Worm (Caenorhabditis elegans) whole organism, young adult: ENCODE measurements around the gene arrd-12.
"Not testable (repeated sequence)": the region's sequence is repeated elsewhere in the genome, so short reads cannot be mapped to it uniquely, and the experiment has no call there.

Source experiments
- F57A8.1 ChIP-seq: fragments of 200-800 bp; sonication (Bioruptor generic); optimal IDR thresholded peaks from 2 replicates; lab custom pipeline; 2018; ENCODE audit warnings: mild to moderate bottlenecking, missing genetic modification characterization, moderate library complexity, missing compliant biosample characterization
- T07F8.4 ChIP-seq: sonication (generic microtip); optimal IDR thresholded peaks from 2 replicates; lab custom pipeline; 2016; ENCODE audit warnings: mild to moderate bottlenecking, missing genetic modification characterization, moderate library complexity, missing compliant biosample characterization
- ama-1 ChIP-seq, 3 experiments: fragments of 150-350 bp in 1 of 3; sonication (generic microtip) in 2 of 3; optimal IDR thresholded peaks; 2 replicates each; lab custom pipeline; 2014 to 2018; ENCODE audit warnings: missing biosample characterization in 2 of 3, missing genetic modification characterization in 2 of 3, missing genetic modification reagents in 2 of 3
- attf-5 ChIP-seq: fragments of 200-800 bp; sonication (Bioruptor generic); optimal IDR thresholded peaks from 2 replicates; lab custom pipeline; 2018; ENCODE audit warnings: mild to moderate bottlenecking, missing genetic modification characterization, missing compliant biosample characterization
- him-1 ChIP-seq: sonication (generic microtip); optimal IDR thresholded peaks from 2 replicates; lab custom pipeline; 2016; ENCODE audit warnings: missing genotype, missing genetic modification reagents, missing genetic modification characterization, missing compliant biosample characterization
- let-526 ChIP-seq: fragments of 200-800 bp; sonication (Bioruptor generic); IDR thresholded peaks from 2 replicates; pipeline ENCODE4 v1.3.6; 2022; ENCODE audit warnings: missing genetic modification reagents, missing genetic modification characterization, missing compliant biosample characterization
- lin-26 ChIP-seq: fragments of 200-800 bp; sonication (Bioruptor generic); IDR thresholded peaks from 2 replicates; pipeline ENCODE4 v1.3.6; 2022; ENCODE audit warnings: missing genetic modification reagents, missing genetic modification characterization, missing compliant biosample characterization
- lin-35 ChIP-seq, 3 experiments: fragments of 150-350 bp in 2 of 3; sonication (generic microtip) in 1 of 3; optimal IDR thresholded peaks; 2 replicates each; lab custom pipeline; 2014 to 2018; ENCODE audit warnings: missing biosample characterization in 3 of 3, missing genetic modification characterization in 3 of 3, missing genetic modification reagents in 3 of 3
- pbrm-1 ChIP-seq: fragments of 200-800 bp; sonication (Bioruptor generic); IDR thresholded peaks from 2 replicates; pipeline ENCODE4 v1.3.6; 2022; ENCODE audit warnings: missing genetic modification reagents, missing genetic modification characterization, missing compliant biosample characterization
- pha-4 ChIP-seq: fragments of 150-350 bp; sonication (generic microtip); optimal IDR thresholded peaks from 2 replicates; lab custom pipeline; 2014; ENCODE audit warnings: missing biosample characterization, missing genetic modification reagents, missing genetic modification characterization
- unc-62 ChIP-seq: fragments of 150-350 bp; optimal IDR thresholded peaks from 2 replicates; lab custom pipeline; 2014; ENCODE audit warnings: missing biosample characterization, missing genetic modification reagents, missing genetic modification characterization

DNA sequence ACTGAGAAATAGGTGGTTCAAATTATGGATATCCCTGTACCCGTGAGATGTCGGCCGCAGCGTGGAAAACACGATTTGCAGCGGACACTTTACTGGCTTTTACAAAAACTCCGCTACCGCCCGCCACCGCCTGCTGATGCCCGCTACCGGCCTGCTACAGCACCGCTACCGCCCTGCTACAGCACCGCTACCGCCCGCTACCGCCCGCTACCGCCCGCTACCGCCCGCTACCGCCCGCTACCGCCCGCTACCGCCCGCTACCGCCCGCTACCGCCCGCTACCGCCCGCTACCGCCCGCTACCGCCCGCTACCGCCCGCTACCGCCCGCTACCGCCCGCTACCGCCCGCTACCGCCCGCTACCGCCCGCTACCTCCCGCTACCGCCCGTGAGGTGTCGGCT, 24.6 kb downstream of the arrd-12 start:
- not testable (repeated sequence) for TF ChIP-seq lin-35 (GFP tag; optimal IDR thresholded peaks at IDR 0.05; lab: Kevin White, UChicago); pbrm-1 (GFP tag; lab: Robert Waterston, UW); ama-1 (optimal IDR thresholded peaks at IDR 0.05; lab: Kevin White, UChicago); ama-1 (GFP tag; optimal IDR thresholded peaks at IDR 0.05; lab: Kevin White, UChicago); let-526; F57A8.1 (GFP tag; lab: Kevin White, UChicago); lin-26; unc-62; T07F8.4; him-1 (tag; lab: Kevin White, UChicago); attf-5 (GFP tag; lab: Kevin White, UChicago); pha-4 (tag; lab: Kevin White, UChicago)
